Fruit fly (Drosophila melanogaster) whole organism, embryonic: ENCODE results near the gene CG11882.

Experiments
- ATbp ChIP-seq: fragments of 200-800 bp; sonication (Bioruptor generic); optimal IDR thresholded peaks from 2 replicates; lab custom pipeline; 2017; ENCODE audit warnings: missing biosample characterization, mild to moderate bottlenecking, missing genetic modification characterization, missing genetic modification reagents
- Atf-2 ChIP-seq: fragments of 200-800 bp; sonication (Bioruptor generic); optimal IDR thresholded peaks from 2 replicates; lab custom pipeline; 2016; ENCODE audit warnings: missing biosample characterization, missing genetic modification characterization
- C15 ChIP-seq: fragments of 200-800 bp; sonication (Bioruptor generic); IDR thresholded peaks from 3 replicates; pipeline ENCODE4 v1.3.6; 2022; ENCODE audit warnings: missing biosample characterization, missing genetic modification characterization
- CG11560 ChIP-seq: fragments of 200-800 bp; sonication (Bioruptor generic); IDR thresholded peaks from 3 replicates; pipeline ENCODE4 v1.3.6; 2022; ENCODE audit warnings: missing biosample characterization, missing genetic modification characterization
- CG12219 ChIP-seq: fragments of 200-800 bp; sonication (Bioruptor generic); optimal IDR thresholded peaks from 3 replicates; lab custom pipeline; 2018; ENCODE audit warnings: missing biosample characterization, mild to moderate bottlenecking, missing genetic modification characterization
- CG13894 ChIP-seq: fragments of 200-800 bp; sonication (Bioruptor generic); optimal IDR thresholded peaks from 3 replicates; lab custom pipeline; 2018; ENCODE audit warnings: missing biosample characterization, mild to moderate bottlenecking, missing genetic modification characterization, moderate library complexity
- CG15479 ChIP-seq: fragments of 200-800 bp; sonication (Bioruptor generic); optimal IDR thresholded peaks from 3 replicates; lab custom pipeline; 2019; ENCODE audit warnings: missing biosample characterization, mild to moderate bottlenecking, missing genetic modification characterization, moderate library complexity
- CG18262 ChIP-seq: fragments of 200-800 bp; optimal IDR thresholded peaks from 3 replicates; lab custom pipeline; 2019; ENCODE audit warnings: missing biosample characterization, mild to moderate bottlenecking, missing genetic modification characterization, moderate library complexity
- CG18599 ChIP-seq: fragments of 200-800 bp; sonication (Bioruptor generic); optimal IDR thresholded peaks from 3 replicates; lab custom pipeline; 2017; ENCODE audit warnings: missing biosample characterization, missing genetic modification characterization, mild to moderate bottlenecking, moderate library complexity, missing genetic modification reagents
- CG2875 ChIP-seq: fragments of 200-800 bp; sonication (Bioruptor generic); optimal IDR thresholded peaks from 2 replicates; lab custom pipeline; 2017; ENCODE audit warnings: missing biosample characterization, mild to moderate bottlenecking, missing genetic modification characterization, missing genetic modification reagents
- CG33557 ChIP-seq: fragments of 200-800 bp; sonication (Bioruptor generic); optimal IDR thresholded peaks from 2 replicates; lab custom pipeline; 2019; ENCODE audit warnings: missing biosample characterization, mild to moderate bottlenecking, missing genetic modification characterization, moderate library complexity
- CG34224 ChIP-seq: fragments of 200-800 bp; sonication (Bioruptor generic); IDR thresholded peaks from 3 replicates; pipeline ENCODE4 v1.3.6; 2022; ENCODE audit warnings: missing biosample characterization, missing genetic modification characterization; ENCODE audit not compliant: partially characterized antibody
- CG43689 ChIP-seq: fragments of 200-800 bp; sonication (Bioruptor generic); IDR thresholded peaks from 2 replicates; pipeline ENCODE4 v1.3.6; 2022; ENCODE audit warnings: missing biosample characterization, missing genetic modification characterization
- CG6175 ChIP-seq: fragments of 200-800 bp; sonication (Bioruptor generic); IDR thresholded peaks from 3 replicates; pipeline ENCODE4 v1.3.6; 2022; ENCODE audit warnings: missing biosample characterization, missing genetic modification characterization
- CG6254 ChIP-seq: fragments of 200-800 bp; sonication (Bioruptor generic); optimal IDR thresholded peaks from 3 replicates; lab custom pipeline; 2017; ENCODE audit warnings: mild to moderate bottlenecking, missing biosample characterization, missing genetic modification reagents, missing genetic modification characterization
- CG6654 ChIP-seq: fragments of 200-800 bp; sonication (Bioruptor generic); optimal IDR thresholded peaks from 2 replicates; lab custom pipeline; 2017; ENCODE audit warnings: missing biosample characterization, mild to moderate bottlenecking, missing genetic modification characterization
- CG7839 ChIP-seq: fragments of 200-800 bp; sonication (Bioruptor generic); optimal IDR thresholded peaks from 3 replicates; lab custom pipeline; 2018; ENCODE audit warnings: missing biosample characterization, mild to moderate bottlenecking, missing genetic modification characterization, moderate library complexity
- CG8359 ChIP-seq: fragments of 200-800 bp; sonication (Bioruptor generic); optimal IDR thresholded peaks from 2 replicates; lab custom pipeline; 2017; ENCODE audit warnings: missing biosample characterization, mild to moderate bottlenecking, missing genetic modification characterization, borderline replicate concordance
- CG8765 ChIP-seq: fragments of 200-800 bp; sonication (Bioruptor generic); IDR thresholded peaks from 2 replicates; pipeline ENCODE4 v1.3.6; 2022; ENCODE audit warnings: missing biosample characterization, missing genetic modification characterization
- Camta ChIP-seq: fragments of 200-800 bp; sonication (Bioruptor generic); optimal IDR thresholded peaks from 2 replicates; lab custom pipeline; 2016; ENCODE audit warnings: missing biosample characterization, missing genetic modification characterization
- HHEX ChIP-seq: fragments of 200-800 bp; sonication (Bioruptor generic); optimal IDR thresholded peaks from 3 replicates; lab custom pipeline; 2017; ENCODE audit warnings: missing biosample characterization, mild to moderate bottlenecking, missing genetic modification characterization, missing genetic modification reagents
- Hey ChIP-seq: fragments of 200-800 bp; sonication (Bioruptor generic); optimal IDR thresholded peaks from 3 replicates; lab custom pipeline; 2018; ENCODE audit warnings: missing biosample characterization, mild to moderate bottlenecking, missing genetic modification characterization
- HmgD ChIP-seq: fragments of 200-800 bp; sonication (Bioruptor generic); optimal IDR thresholded peaks from 3 replicates; lab custom pipeline; 2016; ENCODE audit warnings: missing biosample characterization, missing genetic modification characterization
- NC2β ChIP-seq: fragments of 200-800 bp; sonication (Bioruptor generic); optimal IDR thresholded peaks from 2 replicates; lab custom pipeline; 2016; ENCODE audit warnings: missing biosample characterization, missing genetic modification characterization
- Sry-δ ChIP-seq: fragments of 200-800 bp; sonication (Bioruptor generic); optimal IDR thresholded peaks from 2 replicates; lab custom pipeline; 2016; ENCODE audit warnings: missing biosample characterization, missing genetic modification characterization
- ara ChIP-seq: fragments of 200-800 bp; sonication (Bioruptor generic); IDR thresholded peaks from 2 replicates; pipeline ENCODE4 v1.3.6; 2022; ENCODE audit warnings: missing biosample characterization, missing genetic modification characterization
- ash1 ChIP-seq: fragments of 200-800 bp; sonication (Bioruptor generic); optimal IDR thresholded peaks from 2 replicates; lab custom pipeline; 2018; ENCODE audit warnings: missing biosample characterization, mild to moderate bottlenecking, missing genetic modification characterization
- bbx ChIP-seq: fragments of 200-800 bp; sonication (Bioruptor generic); IDR thresholded peaks from 2 replicates; pipeline ENCODE4 v1.3.6; 2022; ENCODE audit warnings: missing biosample characterization, missing genetic modification characterization; ENCODE audit not compliant: partially characterized antibody
- cas ChIP-seq: fragments of 200-800 bp; sonication (Bioruptor generic); IDR thresholded peaks from 2 replicates; pipeline ENCODE4 v1.3.6; 2022; ENCODE audit warnings: missing biosample characterization, missing genetic modification characterization
- chn ChIP-seq: fragments of 200-800 bp; sonication (Bioruptor generic); optimal IDR thresholded peaks from 2 replicates; lab custom pipeline; 2016; ENCODE audit warnings: missing biosample characterization, missing genetic modification characterization
- fd3F ChIP-seq: fragments of 200-800 bp; sonication (Bioruptor generic); optimal IDR thresholded peaks from 2 replicates; lab custom pipeline; 2018; ENCODE audit warnings: missing biosample characterization, mild to moderate bottlenecking, missing genetic modification characterization, moderate library complexity
- fd64A ChIP-seq: fragments of 200-800 bp; sonication (Bioruptor generic); optimal IDR thresholded peaks from 3 replicates; lab custom pipeline; 2018; ENCODE audit warnings: missing biosample characterization, mild to moderate bottlenecking, missing genetic modification characterization
- fru ChIP-seq: fragments of >200 bp; optimal IDR thresholded peaks from 2 replicates; lab custom pipeline; 2017
- gcm2 ChIP-seq: fragments of 200-800 bp; sonication (Bioruptor generic); optimal IDR thresholded peaks from 2 replicates; lab custom pipeline; 2016; ENCODE audit warnings: missing biosample characterization, missing genetic modification characterization
- inv ChIP-seq: fragments of 200-800 bp; sonication (Bioruptor generic); IDR thresholded peaks from 2 replicates; pipeline ENCODE4 v1.3.6; 2022; ENCODE audit warnings: missing biosample characterization, missing genetic modification characterization; ENCODE audit not compliant: partially characterized antibody
- jigr1 ChIP-seq: fragments of 200-800 bp; sonication (Bioruptor generic); IDR thresholded peaks from 3 replicates; pipeline ENCODE4 v1.3.6; 2022; ENCODE audit warnings: missing biosample characterization, missing genetic modification characterization
- nerfin-1 ChIP-seq: fragments of 200-800 bp; sonication (Bioruptor generic); optimal IDR thresholded peaks from 3 replicates; lab custom pipeline; 2019; ENCODE audit warnings: missing biosample characterization, mild to moderate bottlenecking, missing genetic modification characterization, moderate library complexity
- nmo ChIP-seq: fragments of 200-800 bp; sonication (Bioruptor generic); optimal IDR thresholded peaks from 2 replicates; lab custom pipeline; 2018; ENCODE audit warnings: missing biosample characterization, mild to moderate bottlenecking, missing genetic modification characterization, moderate library complexity
- nom ChIP-seq: fragments of 200-800 bp; sonication (Bioruptor generic); optimal IDR thresholded peaks from 2 replicates; lab custom pipeline; 2017; ENCODE audit warnings: missing biosample characterization, missing genetic modification characterization, mild to moderate bottlenecking, moderate library complexity, missing genetic modification reagents
- oc ChIP-seq: fragments of 200-800 bp; sonication (Bioruptor generic); optimal IDR thresholded peaks from 2 replicates; lab custom pipeline; 2018; ENCODE audit warnings: missing biosample characterization, mild to moderate bottlenecking, missing genetic modification characterization, moderate library complexity
- onecut ChIP-seq: fragments of 200-800 bp; sonication (Bioruptor generic); IDR thresholded peaks from 2 replicates; pipeline ENCODE4 v1.3.6; 2022; ENCODE audit warnings: missing biosample characterization, missing genetic modification characterization
- schlank ChIP-seq: fragments of 200-800 bp; sonication (Bioruptor generic); optimal IDR thresholded peaks from 2 replicates; lab custom pipeline; 2018; ENCODE audit warnings: missing biosample characterization, mild to moderate bottlenecking, missing genetic modification characterization
- so ChIP-seq: fragments of 200-800 bp; sonication (Bioruptor generic); IDR thresholded peaks from 3 replicates; pipeline ENCODE4 v1.3.6; 2022; ENCODE audit warnings: missing biosample characterization, missing genetic modification characterization
- tin ChIP-seq: fragments of 200-800 bp; sonication (Bioruptor generic); optimal IDR thresholded peaks from 3 replicates; lab custom pipeline; 2016; ENCODE audit warnings: missing biosample characterization, missing genetic modification characterization
- tll ChIP-seq, 2 experiments: fragments of 200-800 bp in 1 of 2; fragments of >200 bp in 1 of 2; sonication (Bioruptor generic) in 1 of 2; optimal IDR thresholded peaks; 2 replicates each; lab custom pipeline; 2017 to 2019; ENCODE audit warnings: missing biosample characterization in 2 of 2, missing genetic modification characterization in 2 of 2, mild to moderate bottlenecking in 1 of 2, moderate library complexity in 1 of 2
- toy ChIP-seq: fragments of 200-800 bp; sonication (Bioruptor generic); IDR thresholded peaks from 2 replicates; pipeline ENCODE4 v1.3.6; 2022; ENCODE audit warnings: missing biosample characterization, missing genetic modification characterization
- wek ChIP-seq: fragments of 200-800 bp; sonication (Bioruptor generic); optimal IDR thresholded peaks from 3 replicates; lab custom pipeline; 2018; ENCODE audit warnings: missing biosample characterization, mild to moderate bottlenecking, missing genetic modification characterization, moderate library complexity

The CG11882 gene

dm6 chr3R:29157418-29158398 lies 9.7 kb upstream of the CG11882 start, which contains the start of gene rdog (continued):
- TF ChIP-seq nerfin-1 (tag; lab: Kevin White, UChicago): peak; percentile 71
- TF ChIP-seq fd3F: peak; percentile 31
- TF ChIP-seq Sry-δ: peak; percentile 53
- peak; percentile 72 for TF ChIP-seq CG12219 (GFP tag; lab: Kevin White, UChicago)
- peak; percentile 22 for TF ChIP-seq schlank (tag; lab: Kevin White, UChicago)
- peak; percentile 36 for TF ChIP-seq CG6654 (GFP tag; lab: Kevin White, UChicago)
- no peak for TF ChIP-seq C15
- no peak for TF ChIP-seq bbx (GFP tag; lab: Robert Waterston, UW)
- no peak; the same call in 2 of the 3 replicates for TF ChIP-seq so
- peak; percentile 13 for TF ChIP-seq CG15479
- peak; percentile 69 for TF ChIP-seq gcm2
- TF ChIP-seq CG33557 (GFP tag; lab: Kevin White, UChicago): peak; percentile 81
- TF ChIP-seq CG8359: peak; percentile 28
- peak; percentile 41 for TF ChIP-seq CG6254 (GFP tag; lab: Kevin White, UChicago)
- peak; percentile 85 for TF ChIP-seq Atf-2
- no peak for TF ChIP-seq cas (GFP tag; lab: Robert Waterston, UW)
- peak; percentile 88 for TF ChIP-seq CG7839 (tag; lab: Kevin White, UChicago)
- no peak for TF ChIP-seq toy (GFP tag; lab: Robert Waterston, UW)
- peak; percentile 75 for TF ChIP-seq HHEX
- peak; percentile 46 for TF ChIP-seq HmgD (GFP tag; lab: Kevin White, UChicago)
- TF ChIP-seq CG11560 (tag; lab: Robert Waterston, UW): no peak
- peak; percentile 51; the same call in 1 of the 2 replicates for TF ChIP-seq CG8765
- TF ChIP-seq CG2875 (GFP tag; lab: Kevin White, UChicago): peak; percentile 71
- TF ChIP-seq fru (lab: Kevin White, UChicago): no peak
- TF ChIP-seq Camta (GFP tag; lab: Kevin White, UChicago): peak; percentile 87
- peak; percentile 89 for TF ChIP-seq CG13894
- TF ChIP-seq inv (GFP tag; lab: Robert Waterston, UW): no peak
- TF ChIP-seq CG18262 (tag; lab: Kevin White, UChicago): peak; percentile 60
- TF ChIP-seq CG18599 (GFP tag; lab: Kevin White, UChicago): peak; percentile 76
- no peak for TF ChIP-seq nmo (GFP tag; lab: Kevin White, UChicago)
- TF ChIP-seq Hey: no peak
- peak; percentile 11 for TF ChIP-seq wek (GFP tag; lab: Kevin White, UChicago)
- TF ChIP-seq fd64A (GFP tag; lab: Kevin White, UChicago): no peak
- peak; percentile 42; the same call in 1 of the 3 replicates for TF ChIP-seq CG34224 (GFP tag; lab: Robert Waterston, UW)
- no peak for TF ChIP-seq jigr1 (GFP tag; lab: Robert Waterston, UW)
- peak; percentile 85 for TF ChIP-seq tin
- TF ChIP-seq oc (tag; lab: Kevin White, UChicago): peak; percentile 25
- 0 out of 2 replicates have a peak, but pooled peaks have one; percentile 25 for TF ChIP-seq onecut (GFP tag; lab: Robert Waterston, UW)
- TF ChIP-seq ash1 (GFP tag; lab: Kevin White, UChicago): no peak
- peak; percentile 85 for TF ChIP-seq NC2β (GFP tag; lab: Kevin White, UChicago)
- peak; percentile 38 for TF ChIP-seq ATbp (GFP tag; lab: Kevin White, UChicago)
- TF ChIP-seq chn (GFP tag; lab: Kevin White, UChicago): peak; percentile 88
- no peak for TF ChIP-seq CG43689 (GFP tag; lab: Robert Waterston, UW)
- 0 out of 3 replicates have a peak, but pooled peaks have one; percentile 34 for TF ChIP-seq CG6175 (GFP tag; lab: Robert Waterston, UW)
- peak; percentile 61 for TF ChIP-seq ara (GFP tag; lab: Robert Waterston, UW)
- TF ChIP-seq nom (GFP tag; lab: Kevin White, UChicago): peak; percentile 72
- peak in 1 of 2 experiments; percentile 96 for TF ChIP-seq tll (GFP tag; optimal IDR thresholded peaks at IDR 0.05; lab: Kevin White, UChicago)
